Worm (Caenorhabditis elegans): Measurements from ENCODE around the gene trpp-12.

ce11 chrX:2441163-2441562 is 31.7 kb downstream of the trpp-12 start:
- TF ChIP-seq pha-4 (tag; optimal IDR thresholded peaks at IDR 0.05) = no peak
- no peak for TF ChIP-seq ceh-19 (GFP tag; optimal IDR thresholded peaks at IDR 0.05)
- TF ChIP-seq nhr-11 (tag; optimal IDR thresholded peaks at IDR 0.05) = no peak
- TF ChIP-seq rnt-1 (tag; optimal IDR thresholded peaks at IDR 0.05) = no peak
- no peak for TF ChIP-seq C38D4.7 (GFP tag; optimal IDR thresholded peaks at IDR 0.05)
- no peak for TF ChIP-seq Y22D7AL.16 (tag; optimal IDR thresholded peaks at IDR 0.05)
